Worm (Caenorhabditis elegans) whole organism, L4 larva: ENCODE measurements around the gene C44B9.2.

ENCODE experiments used
- ama-1 ChIP-seq: fragments of 150-350 bp; optimal IDR thresholded peaks from 2 replicates; lab custom pipeline; 2014; ENCODE audit warnings: inconsistent platforms, mixed read lengths
- ces-1 ChIP-seq: fragments of 150-350 bp; sonication (generic microtip); optimal IDR thresholded peaks from 4 replicates; lab custom pipeline; 2014; ENCODE audit warnings: missing biosample characterization, missing genetic modification reagents, missing genetic modification characterization
- jun-1 ChIP-seq: fragments of 150-350 bp; optimal IDR thresholded peaks from 2 replicates; lab custom pipeline; 2014; ENCODE audit warnings: missing biosample characterization, missing genetic modification reagents, missing genetic modification characterization
- lsy-2 ChIP-seq, 2 experiments: fragments of 150-350 bp in 1 of 2; sonication (generic microtip) in 1 of 2; optimal IDR thresholded peaks; 2 replicates each; lab custom pipeline; 2014 to 2017; ENCODE audit warnings: missing biosample characterization in 2 of 2, missing genetic modification characterization in 2 of 2
- nhr-10 ChIP-seq: fragments of 150-350 bp; optimal IDR thresholded peaks from 2 replicates; lab custom pipeline; 2014; ENCODE audit warnings: missing biosample characterization, missing genetic modification characterization
- nhr-11 ChIP-seq: fragments of 150-350 bp; optimal IDR thresholded peaks from 2 replicates; lab custom pipeline; 2014; ENCODE audit warnings: missing biosample characterization, missing genetic modification characterization
- nhr-41 ChIP-seq: fragments of 200-800 bp; sonication (Bioruptor generic); IDR thresholded peaks from 2 replicates; pipeline ENCODE4 v1.3.6; 2022; ENCODE audit warnings: missing genetic modification reagents, missing genetic modification characterization, missing compliant biosample characterization
- nhr-76 ChIP-seq: fragments of 150-350 bp; optimal IDR thresholded peaks from 2 replicates; lab custom pipeline; 2014; ENCODE audit warnings: missing biosample characterization, missing genetic modification characterization
- nhr-77 ChIP-seq: fragments of 150-350 bp; optimal IDR thresholded peaks from 2 replicates; lab custom pipeline; 2014; ENCODE audit warnings: missing biosample characterization, missing genetic modification characterization
- ztf-11 ChIP-seq: fragments of 150-350 bp; optimal IDR thresholded peaks from 2 replicates; lab custom pipeline; 2014; ENCODE audit warnings: missing biosample characterization, missing genetic modification characterization

- TF ChIP-seq nhr-10 (tag; lab: Kevin White, UChicago) (no peak), nhr-11 (tag; lab: Kevin White, UChicago) (no peak), nhr-77 (tag; lab: Kevin White, UChicago) (no peak), ama-1 (lab: Kevin White, UChicago) (no peak), nhr-76 (no peak), lsy-2 (tag; optimal IDR thresholded peaks at IDR 0.05; lab: Kevin White, UChicago) (no peak), ces-1 (GFP tag; lab: Kevin White, UChicago) (no peak), jun-1 (tag; lab: Kevin White, UChicago) (no peak), nhr-41 (GFP tag; lab: Robert Waterston, UW) (no peak), ztf-11 (no peak)
These were observed 13.9 kb upstream of the C44B9.2 start for ce11 chrIII:10861375-10861774.
